Worm (Caenorhabditis elegans) whole organism, L1 larva: ENCODE measurements around the gene C35A5.3.

Experiments used
- ceh-82 ChIP-seq, 3 experiments: fragments of 150-350 bp in 1 of 3; sonication (generic microtip) in 2 of 3; optimal IDR thresholded peaks; 2 replicates each; lab custom pipeline; 2014 to 2017; ENCODE audit warnings: missing biosample characterization in 3 of 3, missing genetic modification characterization in 3 of 3
- efl-1 ChIP-seq, 4 experiments: fragments of 150-350 bp; optimal IDR thresholded peaks in 3 of 4; peaks in 1 of 4; 1 replicate in 1 of 4; 2 replicates in 3 of 4; lab custom pipeline; 2014; ENCODE audit warnings: missing biosample characterization in 2 of 4, missing genetic modification characterization in 2 of 4, missing genetic modification reagents in 2 of 4
- unc-62 ChIP-seq: fragments of 150-350 bp; optimal IDR thresholded peaks from 2 replicates; lab custom pipeline; 2014; ENCODE audit warnings: missing biosample characterization, missing genetic modification reagents, missing genetic modification characterization

ce11 chrV:10539114-10539513, 37.9 kb upstream of the C35A5.3 start, which contains the start of gene F25D1.8:
- no peak for TF ChIP-seq efl-1 (optimal IDR thresholded peaks at IDR 0.05; lab: Kevin White, UChicago)
- no peak for TF ChIP-seq efl-1 (GFP tag; optimal IDR thresholded peaks at IDR 0.05 in 1 of 2; lab: Kevin White, UChicago)
- TF ChIP-seq unc-62, result no peak
- TF ChIP-seq ceh-82 (tag; optimal IDR thresholded peaks at IDR 0.05; lab: Kevin White, UChicago), result no peak
